Fruit fly (Drosophila melanogaster) whole organism, embryonic: ENCODE data around the gene Eig71Ek.
A peak's percentile ranks its signal among the peaks of the same experiment; 100 is the strongest.

Experiments used
- Adf1 ChIP-seq: fragments of 200-800 bp; sonication (Bioruptor generic); IDR thresholded peaks from 2 replicates; pipeline ENCODE4 v1.3.6; 2022; ENCODE audit warnings: missing biosample characterization, missing genetic modification characterization
- Atf3 ChIP-seq: fragments of 200-800 bp; sonication (Bioruptor generic); optimal IDR thresholded peaks from 3 replicates; lab custom pipeline; 2016; ENCODE audit warnings: missing biosample characterization, missing genetic modification characterization
- C15 ChIP-seq: fragments of 200-800 bp; sonication (Bioruptor generic); IDR thresholded peaks from 3 replicates; pipeline ENCODE4 v1.3.6; 2022; ENCODE audit warnings: missing biosample characterization, missing genetic modification characterization
- CG10654 ChIP-seq: fragments of 200-800 bp; sonication (Bioruptor generic); optimal IDR thresholded peaks from 2 replicates; lab custom pipeline; 2016; ENCODE audit warnings: missing biosample characterization, missing genetic modification characterization
- CG11093 ChIP-seq: fragments of 200-800 bp; sonication (Bioruptor generic); IDR thresholded peaks from 3 replicates; pipeline ENCODE4 v1.3.6; 2022; ENCODE audit warnings: missing biosample characterization, missing genetic modification characterization
- CG11398 ChIP-seq: fragments of 200-800 bp; sonication (Bioruptor generic); optimal IDR thresholded peaks from 2 replicates; lab custom pipeline; 2016; ENCODE audit warnings: missing biosample characterization, missing genetic modification characterization
- CG12769 ChIP-seq: fragments of 200-800 bp; sonication (Bioruptor generic); optimal IDR thresholded peaks from 2 replicates; lab custom pipeline; 2019; ENCODE audit warnings: missing biosample characterization, mild to moderate bottlenecking, missing genetic modification characterization, moderate library complexity
- CG14710 ChIP-seq: fragments of 200-800 bp; sonication (Bioruptor generic); optimal IDR thresholded peaks from 3 replicates; lab custom pipeline; 2019; ENCODE audit warnings: missing biosample characterization, mild to moderate bottlenecking, missing genetic modification characterization, moderate library complexity
- CG30431 ChIP-seq: fragments of 200-800 bp; sonication (Bioruptor generic); optimal IDR thresholded peaks from 2 replicates; lab custom pipeline; 2017; ENCODE audit warnings: missing biosample characterization, missing genetic modification characterization
- CG3065 ChIP-seq: fragments of 200-800 bp; sonication (Bioruptor generic); optimal IDR thresholded peaks from 2 replicates; lab custom pipeline; 2016; ENCODE audit warnings: missing biosample characterization, missing genetic modification characterization
- CG31224 ChIP-seq: fragments of 200-800 bp; sonication (Bioruptor generic); IDR thresholded peaks from 2 replicates; pipeline ENCODE4 v1.3.6; 2022; ENCODE audit warnings: missing biosample characterization, missing genetic modification characterization
- CG4404 ChIP-seq: fragments of 200-800 bp; sonication (Bioruptor generic); IDR thresholded peaks from 2 replicates; pipeline ENCODE4 v1.3.6; 2022; ENCODE audit warnings: missing biosample characterization, missing genetic modification characterization
- CG4707 ChIP-seq: fragments of 200-800 bp; sonication (Bioruptor generic); optimal IDR thresholded peaks from 2 replicates; lab custom pipeline; 2018; ENCODE audit warnings: missing biosample characterization, mild to moderate bottlenecking, missing genetic modification characterization, moderate library complexity
- CG6175 ChIP-seq: fragments of 200-800 bp; sonication (Bioruptor generic); IDR thresholded peaks from 3 replicates; pipeline ENCODE4 v1.3.6; 2022; ENCODE audit warnings: missing biosample characterization, missing genetic modification characterization
- CG6765 ChIP-seq: fragments of 200-800 bp; sonication (Bioruptor generic); optimal IDR thresholded peaks from 3 replicates; lab custom pipeline; 2017; ENCODE audit warnings: missing biosample characterization, mild to moderate bottlenecking, missing genetic modification characterization
- CG7928 ChIP-seq: fragments of 200-800 bp; sonication (Bioruptor generic); optimal IDR thresholded peaks from 2 replicates; lab custom pipeline; 2017; ENCODE audit warnings: missing biosample characterization, mild to moderate bottlenecking, missing genetic modification characterization
- CG9727 ChIP-seq: fragments of 200-800 bp; sonication (Bioruptor generic); optimal IDR thresholded peaks from 3 replicates; lab custom pipeline; 2017; ENCODE audit warnings: missing biosample characterization, mild to moderate bottlenecking, missing genetic modification characterization
- D19A ChIP-seq: fragments of 200-800 bp; optimal IDR thresholded peaks from 3 replicates; lab custom pipeline; 2019; ENCODE audit warnings: missing biosample characterization, mild to moderate bottlenecking, missing genetic modification characterization, moderate library complexity
- D19B ChIP-seq: fragments of 200-800 bp; sonication (Bioruptor generic); optimal IDR thresholded peaks from 2 replicates; lab custom pipeline; 2017; ENCODE audit warnings: missing biosample characterization, mild to moderate bottlenecking, missing genetic modification characterization
- Dad ChIP-seq: fragments of 200-800 bp; sonication (Bioruptor generic); optimal IDR thresholded peaks from 3 replicates; lab custom pipeline; 2016; ENCODE audit warnings: missing biosample characterization, missing genetic modification characterization
- Dll ChIP-seq: fragments of 200-800 bp; sonication (Bioruptor generic); IDR thresholded peaks from 4 replicates; pipeline ENCODE4 v1.3.6; 2022; ENCODE audit warnings: missing biosample characterization, missing genetic modification characterization; ENCODE audit not compliant: partially characterized antibody
- Ets97D ChIP-seq: fragments of 200-800 bp; sonication (Bioruptor generic); optimal IDR thresholded peaks from 3 replicates; lab custom pipeline; 2016; ENCODE audit warnings: missing biosample characterization, missing genetic modification characterization
- Fer1 ChIP-seq: fragments of 200-800 bp; sonication (Bioruptor generic); optimal IDR thresholded peaks from 2 replicates; lab custom pipeline; 2017; ENCODE audit warnings: missing biosample characterization, mild to moderate bottlenecking, missing genetic modification characterization
- Gsc ChIP-seq: fragments of 200-800 bp; sonication (Bioruptor generic); IDR thresholded peaks from 2 replicates; pipeline ENCODE4 v1.3.6; 2022; ENCODE audit warnings: missing biosample characterization, missing genetic modification characterization
- Gug ChIP-seq: fragments of 200-800 bp; sonication (Bioruptor generic); IDR thresholded peaks from 4 replicates; pipeline ENCODE4 v1.3.6; 2022; ENCODE audit warnings: missing biosample characterization, missing genetic modification characterization
- Hey ChIP-seq: fragments of 200-800 bp; sonication (Bioruptor generic); optimal IDR thresholded peaks from 3 replicates; lab custom pipeline; 2018; ENCODE audit warnings: missing biosample characterization, mild to moderate bottlenecking, missing genetic modification characterization
- HmgZ ChIP-seq: fragments of 200-800 bp; sonication (Bioruptor generic); optimal IDR thresholded peaks from 2 replicates; lab custom pipeline; 2018; ENCODE audit warnings: missing biosample characterization, mild to moderate bottlenecking, missing genetic modification characterization
- Hr3 ChIP-seq: fragments of 200-800 bp; sonication (Bioruptor generic); optimal IDR thresholded peaks from 3 replicates; lab custom pipeline; 2016; ENCODE audit warnings: missing biosample characterization, missing genetic modification characterization
- Mrtf ChIP-seq: fragments of 200-800 bp; sonication (Bioruptor generic); IDR thresholded peaks from 3 replicates; pipeline ENCODE4 v1.3.6; 2022; ENCODE audit warnings: missing biosample characterization, missing genetic modification characterization
- ato ChIP-seq: fragments of 200-800 bp; sonication (Bioruptor generic); IDR thresholded peaks from 2 replicates; pipeline ENCODE4 v1.3.6; 2022; ENCODE audit warnings: missing biosample characterization, missing genetic modification characterization; ENCODE audit not compliant: partially characterized antibody
- bigmax ChIP-seq: fragments of 200-800 bp; sonication (Bioruptor generic); optimal IDR thresholded peaks from 2 replicates; lab custom pipeline; 2018; ENCODE audit warnings: missing biosample characterization, mild to moderate bottlenecking, missing genetic modification characterization
- cas ChIP-seq: fragments of 200-800 bp; sonication (Bioruptor generic); IDR thresholded peaks from 2 replicates; pipeline ENCODE4 v1.3.6; 2022; ENCODE audit warnings: missing biosample characterization, missing genetic modification characterization
- dimm ChIP-seq: fragments of 200-800 bp; sonication (Bioruptor generic); IDR thresholded peaks from 2 replicates; pipeline ENCODE4 v1.3.6; 2022; ENCODE audit warnings: missing biosample characterization, missing genetic modification characterization
- exex ChIP-seq: fragments of 200-800 bp; sonication (Bioruptor generic); optimal IDR thresholded peaks from 4 replicates; lab custom pipeline; 2018; ENCODE audit warnings: missing biosample characterization, mild to moderate bottlenecking, missing genetic modification characterization, moderate library complexity
- gsb ChIP-seq: fragments of 200-800 bp; sonication (Bioruptor generic); IDR thresholded peaks from 2 replicates; pipeline ENCODE4 v1.3.6; 2022; ENCODE audit warnings: missing biosample characterization, missing genetic modification characterization
- her ChIP-seq: fragments of 200-800 bp; sonication (Bioruptor generic); optimal IDR thresholded peaks from 2 replicates; lab custom pipeline; 2016; ENCODE audit warnings: missing biosample characterization, missing genetic modification characterization
- kay ChIP-seq: fragments of 200-800 bp; sonication (Bioruptor generic); optimal IDR thresholded peaks from 2 replicates; lab custom pipeline; 2016; ENCODE audit warnings: missing biosample characterization, missing genetic modification characterization
- nerfin-1 ChIP-seq: fragments of 200-800 bp; sonication (Bioruptor generic); optimal IDR thresholded peaks from 3 replicates; lab custom pipeline; 2019; ENCODE audit warnings: missing biosample characterization, mild to moderate bottlenecking, missing genetic modification characterization, moderate library complexity
- p53 ChIP-seq: fragments of 200-800 bp; sonication (Bioruptor generic); optimal IDR thresholded peaks from 2 replicates; lab custom pipeline; 2016; ENCODE audit warnings: missing biosample characterization, missing genetic modification characterization
- pan ChIP-seq, 4 experiments: fragments of >200 bp in 3 of 4; fragments of 200-800 bp in 1 of 4; sonication (Bioruptor generic) in 1 of 4; optimal IDR thresholded peaks in 3 of 4; IDR thresholded peaks in 1 of 4; 2 replicates each; pipeline versions ENCODE4 v1.3.6 to Lab custom; 2017 to 2022; ENCODE audit warnings: missing biosample characterization in 2 of 4, missing genetic modification characterization in 2 of 4, mixed read lengths in 1 of 4
- pnt ChIP-seq: fragments of 200-800 bp; sonication (Bioruptor generic); optimal IDR thresholded peaks from 3 replicates; lab custom pipeline; 2016; ENCODE audit warnings: missing biosample characterization, missing genetic modification characterization
- repo ChIP-seq: fragments of 200-800 bp; sonication (Bioruptor generic); optimal IDR thresholded peaks from 2 replicates; lab custom pipeline; 2016; ENCODE audit warnings: missing biosample characterization, missing genetic modification characterization
- sima ChIP-seq: fragments of 200-800 bp; sonication (Bioruptor generic); optimal IDR thresholded peaks from 2 replicates; lab custom pipeline; 2016; ENCODE audit warnings: missing biosample characterization, missing genetic modification characterization
- so ChIP-seq: fragments of 200-800 bp; sonication (Bioruptor generic); IDR thresholded peaks from 3 replicates; pipeline ENCODE4 v1.3.6; 2022; ENCODE audit warnings: missing biosample characterization, missing genetic modification characterization
- sob ChIP-seq: fragments of 200-800 bp; sonication (Bioruptor generic); IDR thresholded peaks from 2 replicates; pipeline ENCODE4 v1.3.6; 2022; ENCODE audit warnings: missing biosample characterization, missing genetic modification characterization
- stwl ChIP-seq: fragments of 200-800 bp; sonication (Bioruptor generic); optimal IDR thresholded peaks from 3 replicates; lab custom pipeline; 2018; ENCODE audit warnings: missing biosample characterization, mild to moderate bottlenecking, missing genetic modification characterization, moderate library complexity
- sug ChIP-seq: fragments of 200-800 bp; optimal IDR thresholded peaks from 2 replicates; lab custom pipeline; 2019; ENCODE audit warnings: missing biosample characterization, mild to moderate bottlenecking, missing genetic modification characterization, moderate library complexity
- vfl ChIP-seq: fragments of 200-800 bp; sonication (Bioruptor generic); optimal IDR thresholded peaks from 2 replicates; lab custom pipeline; 2016; ENCODE audit warnings: missing biosample characterization, missing genetic modification characterization
- yki ChIP-seq: fragments of >200 bp; optimal IDR thresholded peaks from 3 replicates; lab custom pipeline; 2018
- zfh1 ChIP-seq: fragments of 200-800 bp; sonication (Bioruptor generic); IDR thresholded peaks from 3 replicates; pipeline ENCODE4 v1.3.6; 2022; ENCODE audit warnings: missing biosample characterization, missing genetic modification characterization

The Eig71Ek gene

DNA sequence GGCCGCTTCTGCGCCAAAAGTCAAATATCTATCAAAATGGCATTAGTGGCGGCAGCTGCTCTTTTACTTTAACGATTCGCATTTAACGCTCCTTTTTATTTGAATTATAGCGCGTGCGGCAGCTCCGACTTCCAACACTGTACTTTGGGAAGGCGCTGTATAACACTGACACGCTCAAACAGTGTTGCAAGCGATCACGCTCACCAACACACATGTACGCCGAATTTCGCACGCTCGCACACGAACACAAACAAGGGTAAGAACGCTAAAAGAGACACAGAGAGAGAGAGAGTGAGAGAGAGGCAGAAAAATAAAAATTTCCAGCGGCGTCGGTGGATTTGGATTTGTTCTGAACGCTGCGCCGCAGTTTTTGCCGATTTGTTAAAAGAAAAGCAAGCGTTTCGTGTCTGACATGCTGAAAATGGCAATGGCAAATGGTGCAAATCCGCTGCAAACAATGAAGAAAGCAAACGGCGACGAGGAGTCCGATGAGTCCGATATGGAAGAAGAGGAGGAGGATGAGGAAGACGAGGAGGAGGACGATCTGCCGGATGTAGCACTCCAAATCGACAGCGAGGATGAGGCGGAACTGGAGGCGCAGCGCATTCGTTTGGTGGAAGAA is 41.3 kb upstream of the Eig71Ek start, which contains the start of gene Phs:
Gene Phs (plus strand): TSS at position 276 of the 622 bp plus-strand sequence.
- TF ChIP-seq p53 (GFP tag; lab: Kevin White, UChicago) (peak; percentile 71), Gsc (GFP tag; lab: Robert Waterston, UW) (no peak), cas (GFP tag; lab: Robert Waterston, UW) (peak; percentile 64; the same call in 1 of the 2 replicates), Adf1 (GFP tag; lab: Robert Waterston, UW) (peak; percentile 35; the same call in 1 of the 2 replicates), sima (GFP tag; lab: Kevin White, UChicago) (peak; percentile 21), D19B (GFP tag; lab: Kevin White, UChicago) (peak; percentile 56), nerfin-1 (tag; lab: Kevin White, UChicago) (peak; percentile 49), Dad (GFP tag; lab: Kevin White, UChicago) (peak; percentile 90), Atf3 (GFP tag; lab: Kevin White, UChicago) (peak; percentile 57), yki (peak; percentile 44), her (GFP tag; lab: Kevin White, UChicago) (peak; percentile 90), CG30431 (GFP tag; lab: Kevin White, UChicago) (peak; percentile 68), kay (GFP tag; lab: Kevin White, UChicago) (peak; percentile 61), D19A (tag; lab: Kevin White, UChicago) (no peak), CG31224 (GFP tag; lab: Robert Waterston, UW) (no peak), stwl (tag; lab: Kevin White, UChicago) (peak; percentile 99), CG6765 (GFP tag; lab: Kevin White, UChicago) (peak; percentile 45), CG4404 (GFP tag; lab: Robert Waterston, UW) (peak; percentile 75), vfl (GFP tag; lab: Kevin White, UChicago) (peak; percentile 90), HmgZ (peak; percentile 86), so (peak; percentile 68; the same call in 2 of the 3 replicates), repo (peak; percentile 86), sob (GFP tag; lab: Robert Waterston, UW) (peak; percentile 96), Ets97D (GFP tag; lab: Kevin White, UChicago) (peak; percentile 89), CG4707 (GFP tag; lab: Kevin White, UChicago) (peak; percentile 59), pnt (peak; percentile 64), zfh1 (peak; percentile 93), CG9727 (peak; percentile 10), bigmax (GFP tag; lab: Kevin White, UChicago) (peak; percentile 59), CG10654 (GFP tag; lab: Kevin White, UChicago) (peak; percentile 82), CG3065 (GFP tag; lab: Kevin White, UChicago) (peak; percentile 51), CG6175 (GFP tag; lab: Robert Waterston, UW) (peak; percentile 82), Gug (GFP tag; lab: Robert Waterston, UW) (peak; percentile 80), CG7928 (peak; percentile 36), CG11093 (GFP tag; lab: Robert Waterston, UW) (no peak), dimm (GFP tag; lab: Robert Waterston, UW) (0 out of 2 replicates have a peak, but pooled peaks have one; percentile 24), CG14710 (peak; percentile 75), Hey (tag; lab: Kevin White, UChicago) (no peak), Fer1 (GFP tag; lab: Kevin White, UChicago) (peak; percentile 79), Mrtf (GFP tag; lab: Robert Waterston, UW) (peak; percentile 69), CG11398 (GFP tag; lab: Kevin White, UChicago) (peak; percentile 70), Dll (peak; percentile 34; the same call in 1 of the 4 replicates), sug (tag; lab: Kevin White, UChicago) (peak; percentile 59), Hr3 (GFP tag; lab: Kevin White, UChicago) (peak; percentile 55), pan (optimal IDR thresholded peaks at IDR 0.05; lab: Kevin White, UChicago) (no peak), pan (GFP tag; optimal IDR thresholded peaks at IDR 0.05 in 1 of 2, IDR thresholded peaks at IDR 0.05 in 1 of 2) (peak in 1 of 2 experiments; percentile 71), ato (peak; percentile 44; the same call in 1 of the 2 replicates), exex (no peak), CG12769 (tag; lab: Kevin White, UChicago) (peak; percentile 82), C15 (GFP tag; lab: Robert Waterston, UW) (peak; percentile 51; the same call in 1 of the 3 replicates), gsb (GFP tag; lab: Robert Waterston, UW) (peak; percentile 61; the same call in 1 of the 2 replicates)
